Fruit fly (Drosophila melanogaster) whole organism: ENCODE data around the gene dhd.

Experiments
- CG8478 ChIP-seq: fragments of >200 bp; optimal IDR thresholded peaks from 2 replicates; lab custom pipeline; 2018; ENCODE audit warnings: inconsistent platforms
- EcR ChIP-seq, 2 experiments: fragments of >200 bp; optimal IDR thresholded peaks; 2 replicates each; lab custom pipeline; 2017; ENCODE audit warnings: missing biosample characterization in 2 of 2, missing genetic modification characterization in 2 of 2, missing genetic modification reagents in 2 of 2

- TF ChIP-seq CG8478 (lab: Kevin White, UChicago) (no peak), EcR (GFP tag; optimal IDR thresholded peaks at IDR 0.05; lab: Kevin White, UChicago) (no peak)
These were observed 25.3 kb downstream of the dhd start for dm6 chrX:5337316-5337715.
